Worm (Caenorhabditis elegans) whole organism, midembryonic: ENCODE data around the gene srbc-55.
"Not testable (repeated sequence)": the region's sequence is repeated elsewhere in the genome, so short reads cannot be mapped to it uniquely, and the experiment has no call there.

Experiments
- T22C8.4 ChIP-seq: fragments of 200-800 bp; sonication (Bioruptor generic); IDR thresholded peaks from 2 replicates; pipeline ENCODE4 v1.3.6; 2022; ENCODE audit warnings: missing genetic modification characterization, missing compliant biosample characterization
- cog-1 ChIP-seq: sonication (generic microtip); optimal IDR thresholded peaks from 2 replicates; lab custom pipeline; 2016; ENCODE audit warnings: missing genetic modification characterization, missing compliant biosample characterization
- flt-1 ChIP-seq: fragments of 200-800 bp; sonication (Bioruptor generic); IDR thresholded peaks from 2 replicates; pipeline ENCODE4 v1.3.6; 2022; ENCODE audit warnings: missing genetic modification characterization, missing compliant biosample characterization
- klf-2 ChIP-seq: fragments of 200-800 bp; sonication (Bioruptor generic); conservative IDR thresholded peaks from 2 replicates; pipeline ENCODE4 v1.3.6; 2022; ENCODE audit warnings: missing genetic modification reagents, missing genetic modification characterization, missing compliant biosample characterization
- med-1 ChIP-seq: sonication (generic microtip); optimal IDR thresholded peaks from 2 replicates; lab custom pipeline; 2017; ENCODE audit warnings: missing genetic modification characterization, mild to moderate bottlenecking, missing compliant biosample characterization, antibody characterized with exemption, missing genetic modification reagents; ENCODE audit not compliant: insufficient read depth
- ztf-23 ChIP-seq: fragments of 200-800 bp; sonication (Bioruptor generic); IDR thresholded peaks from 2 replicates; pipeline ENCODE4 v1.3.6; 2022; ENCODE audit warnings: missing genetic modification reagents, missing genetic modification characterization, missing compliant biosample characterization

DNA sequence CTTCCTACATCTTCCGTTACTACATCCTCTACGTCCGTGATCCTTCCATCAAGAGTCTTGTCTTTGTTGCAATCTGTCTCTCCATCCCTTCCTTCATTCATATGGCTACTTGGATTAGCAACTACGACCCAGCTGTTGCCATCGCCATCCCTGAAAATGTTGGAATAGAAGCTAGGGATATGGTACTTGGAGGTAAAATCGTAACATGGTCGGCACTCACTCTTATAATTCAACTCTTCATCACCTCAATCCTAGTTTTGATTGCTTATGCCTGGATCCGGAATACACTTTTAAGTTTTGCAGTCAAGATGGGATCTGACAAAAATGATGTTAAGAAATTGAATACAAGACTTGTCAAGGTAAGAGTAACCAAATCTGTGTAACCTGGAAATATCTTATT is 26.1 kb downstream of the srbc-55 start, which contains the start of gene T26E4.18:
- TF ChIP-seq flt-1 (GFP tag; lab: Robert Waterston, UW); klf-2 (GFP tag; lab: Robert Waterston, UW); ztf-23 (GFP tag; lab: Robert Waterston, UW); med-1 (GFP tag; lab: Kevin White, UChicago); cog-1 (tag; lab: Kevin White, UChicago); T22C8.4: not testable (repeated sequence)
